Comparison of ENCODE assay signal across 2 fruit fly cellular contexts in genomic region chr3L:1683091-1683490, dm6.
TF ChIP-seq lines count a peak whose summit lies in the region.

No protein-coding gene starts in this region.

TF ChIP-seq in whole organism, embryonic, 481 proteins besides CTCF, POLR2A, EP300 and RAD21 (continued from another document):
- TF ChIP-seq corto (GFP tag; optimal IDR thresholded peaks at IDR 0.05; lab: Kevin White, UChicago) (peak; percentile 18), slbo (GFP tag; IDR thresholded peaks at IDR 0.05; lab: Robert Waterston, UW) (peak; percentile 36; the same call in 1 of the 2 replicates), CG10431 (GFP tag; optimal IDR thresholded peaks at IDR 0.05; lab: Kevin White, UChicago) (no peak), HLH54F (GFP tag; optimal IDR thresholded peaks at IDR 0.05; lab: Kevin White, UChicago) (no peak), CG9727 (GFP tag; optimal IDR thresholded peaks at IDR 0.05; lab: Kevin White, UChicago) (no peak), row (GFP tag; IDR thresholded peaks at IDR 0.05; lab: Robert Waterston, UW) (no peak), ssp (GFP tag; IDR thresholded peaks at IDR 0.05; lab: Robert Waterston, UW) (peak; percentile 17; the same call in 1 of the 2 replicates), jing (GFP tag; optimal IDR thresholded peaks at IDR 0.05; lab: Kevin White, UChicago) (no peak), Dek (tag; optimal IDR thresholded peaks at IDR 0.05; lab: Kevin White, UChicago) (no peak), Abd-B (GFP tag; optimal IDR thresholded peaks at IDR 0.05; lab: Kevin White, UChicago) (no peak), hkb (optimal IDR thresholded peaks at IDR 0.05; lab: Kevin White, UChicago) (no peak), hkb (GFP tag; IDR thresholded peaks at IDR 0.05; lab: Robert Waterston, UW) (0 out of 2 replicates have a peak, but pooled peaks have one; percentile 22), sob (GFP tag; IDR thresholded peaks at IDR 0.05; lab: Robert Waterston, UW) (peak; percentile 24; the same call in 1 of the 2 replicates), dysf (GFP tag; IDR thresholded peaks at IDR 0.05; lab: Robert Waterston, UW) (no peak), Fer1 (GFP tag; optimal IDR thresholded peaks at IDR 0.05; lab: Kevin White, UChicago) (no peak), CG7928 (GFP tag; optimal IDR thresholded peaks at IDR 0.05; lab: Kevin White, UChicago) (no peak), gem (tag; optimal IDR thresholded peaks at IDR 0.05; lab: Kevin White, UChicago) (no peak), sisA (GFP tag; IDR thresholded peaks at IDR 0.05; lab: Robert Waterston, UW) (peak; percentile 46), Adf1 (GFP tag; IDR thresholded peaks at IDR 0.05; lab: Robert Waterston, UW) (no peak), Med (GFP tag; lab: Kevin White, UChicago) (no peak), salm (tag; optimal IDR thresholded peaks at IDR 0.05; lab: Kevin White, UChicago) (no peak), MTF-1 (GFP tag; optimal IDR thresholded peaks at IDR 0.05; lab: Kevin White, UChicago; ENCODE audit: borderline replicate concordance) (no peak), CG18599 (GFP tag; optimal IDR thresholded peaks at IDR 0.05; lab: Kevin White, UChicago) (peak; percentile 11), H15 (GFP tag; IDR thresholded peaks at IDR 0.05; lab: Robert Waterston, UW) (0 out of 3 replicates have a peak, but pooled peaks have one; percentile 26), Elba2 (GFP tag; optimal IDR thresholded peaks at IDR 0.05; lab: Kevin White, UChicago) (no peak), peb (GFP tag; IDR thresholded peaks at IDR 0.05; lab: Robert Waterston, UW) (no peak), CG6254 (GFP tag; optimal IDR thresholded peaks at IDR 0.05; lab: Kevin White, UChicago) (no peak), NC2α (GFP tag; optimal IDR thresholded peaks at IDR 0.05; lab: Kevin White, UChicago) (no peak), fd102C (GFP tag; optimal IDR thresholded peaks at IDR 0.05; lab: Kevin White, UChicago) (no peak), CG3838 (GFP tag; optimal IDR thresholded peaks at IDR 0.05; lab: Kevin White, UChicago) (no peak), dpn (GFP tag; optimal IDR thresholded peaks at IDR 0.05; lab: Kevin White, UChicago) (no peak), CG6854 (GFP tag; optimal IDR thresholded peaks at IDR 0.05; lab: Kevin White, UChicago) (no peak), CG16813 (GFP tag; IDR thresholded peaks at IDR 0.05; lab: Robert Waterston, UW; ENCODE audit: partially characterized antibody) (no peak), CG4282 (GFP tag; optimal IDR thresholded peaks at IDR 0.05; lab: Kevin White, UChicago) (no peak), CG2116 (GFP tag; optimal IDR thresholded peaks at IDR 0.05; lab: Kevin White, UChicago) (no peak), nom (GFP tag; optimal IDR thresholded peaks at IDR 0.05; lab: Kevin White, UChicago) (peak; percentile 41), CG4328 (GFP tag; optimal IDR thresholded peaks at IDR 0.05; lab: Kevin White, UChicago) (no peak), CG2678 (tag; optimal IDR thresholded peaks at IDR 0.05; lab: Kevin White, UChicago) (no peak), zfh1 (GFP tag; IDR thresholded peaks at IDR 0.05; lab: Robert Waterston, UW) (no peak), pan (optimal IDR thresholded peaks at IDR 0.05; lab: Kevin White, UChicago) (no peak), pan (GFP tag; optimal IDR thresholded peaks at IDR 0.05 in 1 of 2, IDR thresholded peaks at IDR 0.05 in 1 of 2) (peak in 1 of 2 experiments; percentile 27), CG13123 (GFP tag; optimal IDR thresholded peaks at IDR 0.05; lab: Kevin White, UChicago) (no peak), CG8944 (GFP tag; optimal IDR thresholded peaks at IDR 0.05; lab: Kevin White, UChicago) (no peak), tx (GFP tag; optimal IDR thresholded peaks at IDR 0.05; lab: Kevin White, UChicago) (no peak), CG11695 (GFP tag; IDR thresholded peaks at IDR 0.05; lab: Robert Waterston, UW) (no peak), CG30020 (tag; optimal IDR thresholded peaks at IDR 0.05; lab: Kevin White, UChicago) (no peak), nerfin-1 (tag; optimal IDR thresholded peaks at IDR 0.05; lab: Kevin White, UChicago) (no peak), Asciz (GFP tag; optimal IDR thresholded peaks at IDR 0.05; lab: Kevin White, UChicago) (no peak), CG6654 (GFP tag; optimal IDR thresholded peaks at IDR 0.05; lab: Kevin White, UChicago) (no peak), CG3995 (GFP tag; optimal IDR thresholded peaks at IDR 0.05; lab: Kevin White, UChicago) (no peak), Rfx (GFP tag; IDR thresholded peaks at IDR 0.05; lab: Robert Waterston, UW) (peak; percentile 16; the same call in 1 of the 2 replicates), Nf-YC (tag; optimal IDR thresholded peaks at IDR 0.05; lab: Kevin White, UChicago) (no peak), twi (tag; optimal IDR thresholded peaks at IDR 0.05; lab: Kevin White, UChicago) (no peak), Atf3 (GFP tag; optimal IDR thresholded peaks at IDR 0.05; lab: Kevin White, UChicago) (no peak), CG9932 (GFP tag; IDR thresholded peaks at IDR 0.05; lab: Robert Waterston, UW) (0 out of 2 replicates have a peak, but pooled peaks have one; percentile 27)

TF ChIP-seq in whole organism, prepupa, 60 proteins besides CTCF, POLR2A, EP300 and RAD21 (continued from another document):
- TF ChIP-seq CG3032 (tag; optimal IDR thresholded peaks at IDR 0.05; lab: Kevin White, UChicago) (peak; percentile 78), OdsH (GFP tag; optimal IDR thresholded peaks at IDR 0.05; lab: Kevin White, UChicago) (peak; percentile 49), CG6854 (GFP tag; optimal IDR thresholded peaks at IDR 0.05; lab: Kevin White, UChicago) (no peak), spab (GFP tag; optimal IDR thresholded peaks at IDR 0.05; lab: Kevin White, UChicago) (peak; percentile 68), CG6808 (GFP tag; optimal IDR thresholded peaks at IDR 0.05; lab: Kevin White, UChicago) (peak; percentile 74), svp (GFP tag; lab: Kevin White, UChicago) (peak; percentile 89), Eip93F (GFP tag; optimal IDR thresholded peaks at IDR 0.05; lab: Kevin White, UChicago) (no peak), CG11902 (GFP tag; optimal IDR thresholded peaks at IDR 0.05; lab: Kevin White, UChicago) (peak; percentile 38), CG4318 (GFP tag; optimal IDR thresholded peaks at IDR 0.05; lab: Kevin White, UChicago) (no peak), Blimp-1 (GFP tag; optimal IDR thresholded peaks at IDR 0.05; lab: Kevin White, UChicago) (peak; percentile 2), Ets21C (GFP tag; optimal IDR thresholded peaks at IDR 0.05; lab: Kevin White, UChicago) (peak; percentile 39), net (GFP tag; optimal IDR thresholded peaks at IDR 0.05; lab: Kevin White, UChicago) (peak; percentile 40), CG9139 (GFP tag; optimal IDR thresholded peaks at IDR 0.05; lab: Kevin White, UChicago) (peak; percentile 62), dsx (GFP tag; optimal IDR thresholded peaks at IDR 0.05; lab: Kevin White, UChicago; ENCODE audit: poor library complexity, severe bottlenecking) (peak; percentile 61), acj6 (GFP tag; optimal IDR thresholded peaks at IDR 0.05; lab: Kevin White, UChicago) (peak; percentile 47), topi (GFP tag; optimal IDR thresholded peaks at IDR 0.05; lab: Kevin White, UChicago) (peak; percentile 63), CG7368 (GFP tag; optimal IDR thresholded peaks at IDR 0.05; lab: Kevin White, UChicago) (peak; percentile 46), Sox15 (GFP tag; optimal IDR thresholded peaks at IDR 0.05; lab: Kevin White, UChicago) (peak; percentile 27), Lpt (GFP tag; optimal IDR thresholded peaks at IDR 0.05; lab: Kevin White, UChicago) (no peak), CG8319 (GFP tag; optimal IDR thresholded peaks at IDR 0.05; lab: Kevin White, UChicago) (peak; percentile 25), CG31627 (GFP tag; optimal IDR thresholded peaks at IDR 0.05; lab: Kevin White, UChicago) (peak; percentile 66), cyc (GFP tag; optimal IDR thresholded peaks at IDR 0.05; lab: Kevin White, UChicago) (peak; percentile 62), lz (GFP tag; optimal IDR thresholded peaks at IDR 0.05; lab: Kevin White, UChicago) (peak; percentile 62), CG32006 (GFP tag; optimal IDR thresholded peaks at IDR 0.05; lab: Kevin White, UChicago) (peak; percentile 36), CG10631 (GFP tag; optimal IDR thresholded peaks at IDR 0.05; lab: Kevin White, UChicago) (peak; percentile 68), salr (GFP tag; optimal IDR thresholded peaks at IDR 0.05; lab: Kevin White, UChicago) (peak; percentile 30 to 41), CG11762 (GFP tag; optimal IDR thresholded peaks at IDR 0.05; lab: Kevin White, UChicago; ENCODE audit: insufficient read depth) (peak; percentile 9), fkh (GFP tag; optimal IDR thresholded peaks at IDR 0.05; lab: Kevin White, UChicago) (no peak), eg (GFP tag; IDR thresholded peaks at IDR 0.05; lab: Robert Waterston, UW) (peak; percentile 62), ss (GFP tag; optimal IDR thresholded peaks at IDR 0.05; lab: Kevin White, UChicago) (peak; percentile 44 to 66), CG8632 (GFP tag; optimal IDR thresholded peaks at IDR 0.05; lab: Kevin White, UChicago) (peak; percentile 36), Eip75B (GFP tag; optimal IDR thresholded peaks at IDR 0.05; lab: Kevin White, UChicago) (peak; percentile 55), pdm3 (GFP tag; optimal IDR thresholded peaks at IDR 0.05; lab: Kevin White, UChicago) (peak; percentile 47), fd85E (GFP tag; optimal IDR thresholded peaks at IDR 0.05; lab: Kevin White, UChicago) (no peak), CG1621 (tag; optimal IDR thresholded peaks at IDR 0.05; lab: Kevin White, UChicago) (peak; percentile 59), CG10669 (GFP tag; optimal IDR thresholded peaks at IDR 0.05; lab: Kevin White, UChicago) (peak; percentile 77), CG6276 (GFP tag; optimal IDR thresholded peaks at IDR 0.05; lab: Kevin White, UChicago) (no peak)
TF ChIP-seq in whole organism, prepupa: peak in this region for 49.
